Worm (Caenorhabditis elegans): ENCODE measurements around the gene C50E3.5.

C50E3.5 gene

ce11 chrV:7624152-7624551 lies 36.4 kb downstream of the C50E3.5 start, which contains the start of gene C50E3.13:
C50E3.13 (minus strand) TSS chrV:7624252.
- no peak for TF ChIP-seq M03D4.4 (tag; optimal IDR thresholded peaks at IDR 0.05)
- no peak for TF ChIP-seq nhr-76 (tag; optimal IDR thresholded peaks at IDR 0.05)
- no peak for TF ChIP-seq ceh-83 (GFP tag; optimal IDR thresholded peaks at IDR 0.05)
- no peak for TF ChIP-seq bed-3 (GFP tag; optimal IDR thresholded peaks at IDR 0.05)
- TF ChIP-seq unc-39 (tag; optimal IDR thresholded peaks at IDR 0.05) = no peak

DNA sequence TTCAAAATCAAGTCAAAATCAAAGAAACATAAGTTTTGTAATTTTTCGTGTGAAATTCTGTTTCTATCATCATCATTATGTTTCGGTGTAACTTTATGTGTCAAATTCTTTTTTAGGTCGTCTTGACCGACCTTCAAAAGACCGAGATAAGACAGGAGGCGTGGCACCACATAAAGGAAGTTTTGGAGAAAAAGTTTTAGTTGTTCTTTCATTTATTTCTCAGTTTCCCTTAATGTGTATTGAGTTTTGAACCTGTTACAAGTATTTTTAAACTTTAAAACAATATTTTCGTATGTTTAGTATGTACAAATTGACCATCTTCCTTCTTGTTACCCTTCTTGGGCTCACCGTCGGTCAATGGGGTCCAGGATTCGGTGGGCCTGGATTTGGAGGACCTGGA lies 36.9 kb downstream of the C50E3.5 start, which contains the start of gene grsp-4:
grsp-4 (plus strand) TSS at position 301 of the 400 bp plus-strand sequence.
- TF ChIP-seq nhr-28 (tag; optimal IDR thresholded peaks at IDR 0.05) (no peak), zip-8 (tag; optimal IDR thresholded peaks at IDR 0.05) (no peak), drap-1 (GFP tag; optimal IDR thresholded peaks at IDR 0.05) (no peak), lsy-2 (tag; optimal IDR thresholded peaks at IDR 0.05) (no peak), mls-2 (tag; optimal IDR thresholded peaks at IDR 0.05) (no peak), pha-4 (tag; optimal IDR thresholded peaks at IDR 0.05) (no peak), snpc-4 (tag; optimal IDR thresholded peaks at IDR 0.05) (no peak), nhr-76 (tag; optimal IDR thresholded peaks at IDR 0.05) (no peak), elt-3 (tag; optimal IDR thresholded peaks at IDR 0.05) (no peak), ceh-83 (GFP tag; optimal IDR thresholded peaks at IDR 0.05) (no peak), hlh-1 (tag; optimal IDR thresholded peaks at IDR 0.05) (no peak), flh-1 (GFP tag; optimal IDR thresholded peaks at IDR 0.05) (no peak), nhr-237 (tag; optimal IDR thresholded peaks at IDR 0.05) (no peak), nhr-12 (tag; optimal IDR thresholded peaks at IDR 0.05) (no peak), ham-2 (GFP tag; optimal IDR thresholded peaks at IDR 0.05) (no peak), ceh-43 (GFP tag; optimal IDR thresholded peaks at IDR 0.05) (no peak)

DNA sequence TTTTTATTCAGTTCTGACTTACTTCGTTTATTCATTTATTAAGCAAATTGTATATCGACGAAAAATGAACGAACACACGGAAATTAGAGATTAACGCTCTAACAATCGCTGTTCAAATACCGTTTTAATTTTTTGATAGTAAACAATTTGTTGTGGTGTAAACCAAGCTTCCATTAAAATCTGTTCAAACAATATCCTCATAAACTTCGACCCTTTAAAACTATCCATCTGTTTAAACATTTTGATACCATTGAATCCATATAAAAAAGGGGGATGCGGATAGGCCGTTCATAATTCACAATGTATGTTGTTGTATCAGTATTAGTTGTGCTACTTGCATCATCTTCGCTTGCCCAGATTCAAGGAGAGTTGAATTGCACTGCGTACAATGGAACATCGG lies 38.8 kb downstream of the C50E3.5 start, which contains the start of gene F07C4.6:
F07C4.6 (plus strand) TSS at position 301 of the 400 bp plus-strand sequence.
- TF ChIP-seq hlh-1 (tag; optimal IDR thresholded peaks at IDR 0.05) = no peak
- TF ChIP-seq nhr-28 (tag; optimal IDR thresholded peaks at IDR 0.05) = no peak
- TF ChIP-seq nhr-2 (tag; optimal IDR thresholded peaks at IDR 0.05) = no peak
- TF ChIP-seq flh-1 (GFP tag; optimal IDR thresholded peaks at IDR 0.05) = no peak
- no peak for TF ChIP-seq drap-1 (GFP tag; optimal IDR thresholded peaks at IDR 0.05)
- no peak for TF ChIP-seq mep-1 (tag; optimal IDR thresholded peaks at IDR 0.05)
- no peak for TF ChIP-seq nhr-237 (tag; optimal IDR thresholded peaks at IDR 0.05)
- TF ChIP-seq tbx-8 (GFP tag; optimal IDR thresholded peaks at IDR 0.05) = no peak
- TF ChIP-seq unc-39 (tag; optimal IDR thresholded peaks at IDR 0.05) = no peak
- no peak for TF ChIP-seq unc-120 (tag; optimal IDR thresholded peaks at IDR 0.05; ENCODE audit: poor library complexity, severe bottlenecking)
- no peak for TF ChIP-seq ceh-83 (GFP tag; optimal IDR thresholded peaks at IDR 0.05)
- no peak for TF ChIP-seq lsy-2 (tag; optimal IDR thresholded peaks at IDR 0.05)
- no peak for TF ChIP-seq ham-2 (GFP tag; optimal IDR thresholded peaks at IDR 0.05)
- no peak for TF ChIP-seq elt-1 (tag; optimal IDR thresholded peaks at IDR 0.05; ENCODE audit: borderline replicate concordance, insufficient read depth)
- no peak for TF ChIP-seq zip-8 (tag; optimal IDR thresholded peaks at IDR 0.05)
- TF ChIP-seq sem-2 (GFP tag; optimal IDR thresholded peaks at IDR 0.05) = no peak
- no peak for TF ChIP-seq cnd-1 (tag; optimal IDR thresholded peaks at IDR 0.05)
- TF ChIP-seq ceh-43 (GFP tag; optimal IDR thresholded peaks at IDR 0.05) = no peak
- TF ChIP-seq unc-62 (GFP tag; optimal IDR thresholded peaks at IDR 0.05) = no peak

DNA sequence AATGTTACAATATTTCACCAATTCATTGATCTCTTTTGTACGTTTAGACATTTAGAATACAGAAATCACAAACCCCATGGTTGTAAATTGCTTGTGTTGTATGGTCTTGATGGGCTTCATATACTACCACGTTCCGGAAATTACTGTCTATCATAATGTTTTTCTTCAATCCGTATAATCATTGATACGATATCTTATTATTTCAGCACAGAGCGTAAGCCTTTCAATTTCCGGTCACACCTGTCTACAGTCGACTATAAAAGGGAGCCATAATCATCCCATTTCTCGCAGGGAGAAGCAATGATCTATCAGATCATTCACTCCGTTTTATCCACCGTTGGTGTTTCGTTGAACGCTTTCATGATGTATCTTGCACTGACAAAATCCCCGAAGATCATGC lies 41.7 kb downstream of the C50E3.5 start, which contains the start of gene srd-30:
srd-30 (plus strand) TSS at position 301 of the 400 bp plus-strand sequence.
- TF ChIP-seq ceh-39 (tag; optimal IDR thresholded peaks at IDR 0.05) (no peak), sem-2 (GFP tag; optimal IDR thresholded peaks at IDR 0.05) (no peak), lsy-2 (tag; optimal IDR thresholded peaks at IDR 0.05) (no peak), elt-1 (tag; optimal IDR thresholded peaks at IDR 0.05; ENCODE audit: borderline replicate concordance, insufficient read depth) (no peak), ceh-43 (GFP tag; optimal IDR thresholded peaks at IDR 0.05) (no peak), mep-1 (tag; optimal IDR thresholded peaks at IDR 0.05) (no peak), nhr-12 (tag; optimal IDR thresholded peaks at IDR 0.05) (no peak), flh-1 (GFP tag; optimal IDR thresholded peaks at IDR 0.05) (no peak), unc-120 (tag; optimal IDR thresholded peaks at IDR 0.05; ENCODE audit: poor library complexity, severe bottlenecking) (no peak), nhr-76 (tag; optimal IDR thresholded peaks at IDR 0.05) (no peak), unc-62 (GFP tag; optimal IDR thresholded peaks at IDR 0.05) (no peak), zip-8 (tag; optimal IDR thresholded peaks at IDR 0.05) (no peak), ztf-11 (tag; optimal IDR thresholded peaks at IDR 0.05) (no peak), hlh-1 (tag; optimal IDR thresholded peaks at IDR 0.05) (no peak), ham-2 (GFP tag; optimal IDR thresholded peaks at IDR 0.05) (no peak), unc-39 (tag; optimal IDR thresholded peaks at IDR 0.05) (no peak)

- TF ChIP-seq snpc-4 (tag; optimal IDR thresholded peaks at IDR 0.05) (no peak), sptf-1 (tag; optimal IDR thresholded peaks at IDR 0.05) (no peak)
Measured at ce11 chrV:7631732-7632131, 43.9 kb downstream of the C50E3.5 start, which contains the start of gene srd-25. srd-25 (plus strand) TSS chrV:7632032.

Data from whole organism, mixed stage, embryonic.